Fruit fly (Drosophila melanogaster) whole organism, embryonic: Measurements from ENCODE around the gene Ir93a.

Experiments used
- Ada2b ChIP-seq: fragments of 200-800 bp; sonication (Bioruptor generic); IDR thresholded peaks from 2 replicates; pipeline ENCODE4 v1.3.6; 2022; ENCODE audit warnings: missing biosample characterization, missing genetic modification characterization
- Aef1 ChIP-seq: fragments of 200-800 bp; sonication (Bioruptor generic); IDR thresholded peaks from 3 replicates; pipeline ENCODE4 v1.3.6; 2022; ENCODE audit warnings: missing biosample characterization, missing genetic modification characterization
- Bdp1 ChIP-seq: fragments of 200-800 bp; sonication (Bioruptor generic); optimal IDR thresholded peaks from 3 replicates; lab custom pipeline; 2016; ENCODE audit warnings: missing biosample characterization, missing genetic modification characterization
- BtbVII ChIP-seq: fragments of 200-800 bp; sonication (Bioruptor generic); optimal IDR thresholded peaks from 3 replicates; lab custom pipeline; 2017; ENCODE audit warnings: missing biosample characterization, mild to moderate bottlenecking, missing genetic modification characterization
- CG10959 ChIP-seq: fragments of 200-800 bp; sonication (Bioruptor generic); IDR thresholded peaks from 2 replicates; pipeline ENCODE4 v1.3.6; 2022; ENCODE audit warnings: missing biosample characterization, missing genetic modification characterization
- CG11695 ChIP-seq: fragments of 200-800 bp; sonication (Bioruptor generic); IDR thresholded peaks from 3 replicates; pipeline ENCODE4 v1.3.6; 2022; ENCODE audit warnings: missing biosample characterization, missing genetic modification characterization
- CG12236 ChIP-seq: fragments of 200-800 bp; sonication (Bioruptor generic); optimal IDR thresholded peaks from 2 replicates; lab custom pipeline; 2016; ENCODE audit warnings: missing biosample characterization, missing genetic modification characterization
- CG12299 ChIP-seq: fragments of 200-800 bp; sonication (Bioruptor generic); optimal IDR thresholded peaks from 2 replicates; lab custom pipeline; 2018; ENCODE audit warnings: missing biosample characterization, mild to moderate bottlenecking, missing genetic modification characterization
- CG13894 ChIP-seq: fragments of 200-800 bp; sonication (Bioruptor generic); optimal IDR thresholded peaks from 3 replicates; lab custom pipeline; 2018; ENCODE audit warnings: missing biosample characterization, mild to moderate bottlenecking, missing genetic modification characterization, moderate library complexity
- CG15269 ChIP-seq: fragments of 200-800 bp; sonication (Bioruptor generic); optimal IDR thresholded peaks from 2 replicates; lab custom pipeline; 2018; ENCODE audit warnings: missing biosample characterization, mild to moderate bottlenecking, missing genetic modification characterization, moderate library complexity
- CG17802 ChIP-seq: fragments of 200-800 bp; sonication (Bioruptor generic); optimal IDR thresholded peaks from 2 replicates; lab custom pipeline; 2018; ENCODE audit warnings: missing biosample characterization, mild to moderate bottlenecking, missing genetic modification characterization, moderate library complexity
- CG2129 ChIP-seq: fragments of 200-800 bp; sonication (Bioruptor generic); IDR thresholded peaks from 2 replicates; pipeline ENCODE4 v1.3.6; 2022; ENCODE audit warnings: missing biosample characterization, missing genetic modification characterization; ENCODE audit not compliant: partially characterized antibody
- CG31441 ChIP-seq: fragments of 200-800 bp; sonication (Bioruptor generic); IDR thresholded peaks from 2 replicates; pipeline ENCODE4 v1.3.6; 2022; ENCODE audit warnings: missing biosample characterization, missing genetic modification characterization
- CG32767 ChIP-seq: fragments of 200-800 bp; sonication (Bioruptor generic); IDR thresholded peaks from 2 replicates; pipeline ENCODE4 v1.3.6; 2022; ENCODE audit warnings: missing biosample characterization, missing genetic modification characterization
- CG3838 ChIP-seq: fragments of 200-800 bp; sonication (Bioruptor generic); optimal IDR thresholded peaks from 3 replicates; lab custom pipeline; 2016; ENCODE audit warnings: missing biosample characterization, missing genetic modification characterization
- CG3847 ChIP-seq: fragments of 200-800 bp; sonication (Bioruptor generic); IDR thresholded peaks from 2 replicates; pipeline ENCODE4 v1.3.6; 2022; ENCODE audit warnings: missing biosample characterization, missing genetic modification characterization
- CG6813 ChIP-seq: fragments of 200-800 bp; sonication (Bioruptor generic); optimal IDR thresholded peaks from 2 replicates; lab custom pipeline; 2017; ENCODE audit warnings: missing biosample characterization, missing genetic modification characterization, mild to moderate bottlenecking, moderate library complexity, missing genetic modification reagents
- CG7786 ChIP-seq: fragments of 200-800 bp; sonication (Bioruptor generic); optimal IDR thresholded peaks from 2 replicates; lab custom pipeline; 2016; ENCODE audit warnings: missing biosample characterization, missing genetic modification characterization
- CG7839 ChIP-seq: fragments of 200-800 bp; sonication (Bioruptor generic); optimal IDR thresholded peaks from 3 replicates; lab custom pipeline; 2018; ENCODE audit warnings: missing biosample characterization, mild to moderate bottlenecking, missing genetic modification characterization, moderate library complexity
- CG7928 ChIP-seq: fragments of 200-800 bp; sonication (Bioruptor generic); optimal IDR thresholded peaks from 2 replicates; lab custom pipeline; 2017; ENCODE audit warnings: missing biosample characterization, mild to moderate bottlenecking, missing genetic modification characterization
- CG8388 ChIP-seq: fragments of 200-800 bp; sonication (Bioruptor generic); optimal IDR thresholded peaks from 2 replicates; lab custom pipeline; 2019; ENCODE audit warnings: missing biosample characterization, mild to moderate bottlenecking, missing genetic modification characterization, moderate library complexity
- CG9215 ChIP-seq: fragments of 200-800 bp; sonication (Bioruptor generic); IDR thresholded peaks from 2 replicates; pipeline ENCODE4 v1.3.6; 2022; ENCODE audit warnings: missing biosample characterization, missing genetic modification characterization
- CG9609 ChIP-seq: fragments of 200-800 bp; sonication (Bioruptor generic); optimal IDR thresholded peaks from 3 replicates; lab custom pipeline; 2016; ENCODE audit warnings: missing biosample characterization, missing genetic modification characterization
- CG9876 ChIP-seq: fragments of 200-800 bp; sonication (Bioruptor generic); optimal IDR thresholded peaks from 2 replicates; lab custom pipeline; 2016; ENCODE audit warnings: missing biosample characterization, missing genetic modification characterization
- Dll ChIP-seq: fragments of 200-800 bp; sonication (Bioruptor generic); IDR thresholded peaks from 4 replicates; pipeline ENCODE4 v1.3.6; 2022; ENCODE audit warnings: missing biosample characterization, missing genetic modification characterization; ENCODE audit not compliant: partially characterized antibody
- Gug ChIP-seq: fragments of 200-800 bp; sonication (Bioruptor generic); IDR thresholded peaks from 4 replicates; pipeline ENCODE4 v1.3.6; 2022; ENCODE audit warnings: missing biosample characterization, missing genetic modification characterization
- Lim3 ChIP-seq: fragments of 200-800 bp; sonication (Bioruptor generic); IDR thresholded peaks from 2 replicates; pipeline ENCODE4 v1.3.6; 2022; ENCODE audit warnings: missing biosample characterization, missing genetic modification characterization
- Mad ChIP-seq: fragments of 200-800 bp; sonication (Bioruptor generic); optimal IDR thresholded peaks from 2 replicates; lab custom pipeline; 2016; ENCODE audit warnings: missing biosample characterization, missing genetic modification characterization
- Nf-YA ChIP-seq: fragments of 200-800 bp; sonication (Bioruptor generic); IDR thresholded peaks from 2 replicates; pipeline ENCODE4 v1.3.6; 2022; ENCODE audit warnings: missing biosample characterization, missing genetic modification characterization
- Ptx1 ChIP-seq: fragments of 200-800 bp; sonication (Bioruptor generic); IDR thresholded peaks from 2 replicates; pipeline ENCODE4 v1.3.6; 2022; ENCODE audit warnings: missing biosample characterization, missing genetic modification characterization
- Spps ChIP-seq: fragments of 200-800 bp; sonication (Bioruptor generic); optimal IDR thresholded peaks from 2 replicates; lab custom pipeline; 2018; ENCODE audit warnings: missing biosample characterization, mild to moderate bottlenecking, missing genetic modification characterization
- abd-A ChIP-seq: fragments of 200-800 bp; sonication (Bioruptor generic); optimal IDR thresholded peaks from 3 replicates; lab custom pipeline; 2019; ENCODE audit warnings: missing biosample characterization, mild to moderate bottlenecking, missing genetic modification characterization, moderate library complexity
- br ChIP-seq: fragments of >200 bp; optimal IDR thresholded peaks from 2 replicates; lab custom pipeline; 2017
- cas ChIP-seq: fragments of 200-800 bp; sonication (Bioruptor generic); IDR thresholded peaks from 2 replicates; pipeline ENCODE4 v1.3.6; 2022; ENCODE audit warnings: missing biosample characterization, missing genetic modification characterization
- ci ChIP-seq: fragments of 200-800 bp; sonication (Bioruptor generic); IDR thresholded peaks from 3 replicates; pipeline ENCODE4 v1.3.6; 2022; ENCODE audit warnings: missing biosample characterization, missing genetic modification characterization
- ewg ChIP-seq: fragments of 200-800 bp; sonication (Bioruptor generic); optimal IDR thresholded peaks from 3 replicates; lab custom pipeline; 2017; ENCODE audit warnings: mild to moderate bottlenecking, missing biosample characterization, missing genetic modification reagents, missing genetic modification characterization
- ftz-f1 ChIP-seq: fragments of 200-800 bp; sonication (Bioruptor generic); optimal IDR thresholded peaks from 2 replicates; lab custom pipeline; 2016; ENCODE audit warnings: missing biosample characterization, missing genetic modification characterization
- fu2 ChIP-seq: fragments of 200-800 bp; sonication (Bioruptor generic); optimal IDR thresholded peaks from 2 replicates; lab custom pipeline; 2016; ENCODE audit warnings: missing biosample characterization, missing genetic modification characterization
- hbn ChIP-seq: fragments of 200-800 bp; sonication (Bioruptor generic); IDR thresholded peaks from 2 replicates; pipeline ENCODE4 v1.3.6; 2022; ENCODE audit warnings: missing biosample characterization, missing genetic modification characterization; ENCODE audit not compliant: partially characterized antibody
- org-1 ChIP-seq: fragments of 200-800 bp; sonication (Bioruptor generic); optimal IDR thresholded peaks from 2 replicates; lab custom pipeline; 2017; ENCODE audit warnings: missing biosample characterization, missing genetic modification characterization
- pho ChIP-seq: fragments of 200-800 bp; sonication (Bioruptor generic); optimal IDR thresholded peaks from 2 replicates; lab custom pipeline; 2016; ENCODE audit warnings: missing biosample characterization, missing genetic modification characterization
- sisA ChIP-seq: fragments of 200-800 bp; sonication (Bioruptor generic); IDR thresholded peaks from 2 replicates; pipeline ENCODE4 v1.3.6; 2022; ENCODE audit warnings: missing biosample characterization, missing genetic modification characterization
- stc ChIP-seq: fragments of 200-800 bp; sonication (Bioruptor generic); IDR thresholded peaks from 2 replicates; pipeline ENCODE4 v1.3.6; 2022; ENCODE audit warnings: missing biosample characterization, missing genetic modification characterization
- tll ChIP-seq, 2 experiments: fragments of 200-800 bp in 1 of 2; fragments of >200 bp in 1 of 2; sonication (Bioruptor generic) in 1 of 2; optimal IDR thresholded peaks; 2 replicates each; lab custom pipeline; 2017 to 2019; ENCODE audit warnings: missing biosample characterization in 2 of 2, missing genetic modification characterization in 2 of 2, mild to moderate bottlenecking in 1 of 2, moderate library complexity in 1 of 2
- trh ChIP-seq: fragments of 200-800 bp; sonication (Bioruptor generic); optimal IDR thresholded peaks from 2 replicates; lab custom pipeline; 2016; ENCODE audit warnings: missing biosample characterization, missing genetic modification characterization
- zf30C ChIP-seq: fragments of 200-800 bp; sonication (Bioruptor generic); optimal IDR thresholded peaks from 3 replicates; lab custom pipeline; 2018; ENCODE audit warnings: missing biosample characterization, mild to moderate bottlenecking, missing genetic modification characterization
- zfh1 ChIP-seq: fragments of 200-800 bp; sonication (Bioruptor generic); IDR thresholded peaks from 3 replicates; pipeline ENCODE4 v1.3.6; 2022; ENCODE audit warnings: missing biosample characterization, missing genetic modification characterization

The Ir93a gene

dm6 chr3R:20890505-20890904, 30.8 kb upstream of the Ir93a start (continued):
- TF ChIP-seq trh (no peak), CG12299 (tag; lab: Kevin White, UChicago) (no peak), ewg (GFP tag; lab: Kevin White, UChicago) (peak; percentile 67)

- TF ChIP-seq Bdp1 (GFP tag; lab: Kevin White, UChicago) (no peak), Spps (tag; lab: Kevin White, UChicago) (no peak), CG9609 (GFP tag; lab: Kevin White, UChicago) (no peak), CG3838 (no peak), hbn (GFP tag; lab: Robert Waterston, UW) (no peak), CG32767 (GFP tag; lab: Robert Waterston, UW) (no peak), CG7928 (GFP tag; lab: Kevin White, UChicago) (no peak), ftz-f1 (GFP tag; lab: Kevin White, UChicago) (no peak), org-1 (no peak), CG9876 (no peak), sisA (GFP tag; lab: Robert Waterston, UW) (no peak), CG2129 (GFP tag; lab: Robert Waterston, UW) (no peak), zf30C (no peak), br (lab: Kevin White, UChicago) (no peak), ci (GFP tag; lab: Robert Waterston, UW) (no peak), Nf-YA (no peak), tll (GFP tag; optimal IDR thresholded peaks at IDR 0.05; lab: Kevin White, UChicago) (no peak)
Measured at dm6 chr3R:20877436-20877835, 17.7 kb upstream of the Ir93a start, which contains the start of gene TotZ. Gene TotZ, plus strand, starts transcription at chr3R:20877736.

dm6 chr3R:20876680-20877079, 16.9 kb upstream of the Ir93a start:
- TF ChIP-seq pho (GFP tag; lab: Kevin White, UChicago) = no peak
- no peak for TF ChIP-seq Bdp1 (GFP tag; lab: Kevin White, UChicago)
- TF ChIP-seq abd-A (tag; lab: Kevin White, UChicago) = peak; percentile 52
- no peak for TF ChIP-seq Dll (GFP tag; lab: Robert Waterston, UW)
- TF ChIP-seq stc (GFP tag; lab: Robert Waterston, UW) = no peak
- TF ChIP-seq zfh1 (GFP tag; lab: Robert Waterston, UW) = no peak
- TF ChIP-seq BtbVII (GFP tag; lab: Kevin White, UChicago) = no peak
- no peak for TF ChIP-seq CG11695 (GFP tag; lab: Robert Waterston, UW)
- no peak for TF ChIP-seq CG6813 (GFP tag; lab: Kevin White, UChicago)
- peak; percentile 53 for TF ChIP-seq CG13894 (tag; lab: Kevin White, UChicago)

- TF ChIP-seq fu2 = no peak
- no peak for TF ChIP-seq CG7928 (GFP tag; lab: Kevin White, UChicago)
- no peak for TF ChIP-seq Ptx1 (GFP tag; lab: Robert Waterston, UW)
- no peak for TF ChIP-seq Aef1
- no peak for TF ChIP-seq CG31441 (GFP tag; lab: Robert Waterston, UW)
- TF ChIP-seq CG3847 = no peak
- TF ChIP-seq Bdp1 (GFP tag; lab: Kevin White, UChicago) = no peak
- TF ChIP-seq CG15269 (tag; lab: Kevin White, UChicago) = no peak
- no peak for TF ChIP-seq Ada2b (GFP tag; lab: Robert Waterston, UW)
- no peak for TF ChIP-seq CG10959 (GFP tag; lab: Robert Waterston, UW)
- TF ChIP-seq Lim3 = no peak
- no peak for TF ChIP-seq CG9215 (GFP tag; lab: Robert Waterston, UW)
- no peak for TF ChIP-seq cas (GFP tag; lab: Robert Waterston, UW)
- TF ChIP-seq Gug (GFP tag; lab: Robert Waterston, UW) = no peak
- no peak for TF ChIP-seq CG12236 (GFP tag; lab: Kevin White, UChicago)
- TF ChIP-seq CG17802 (tag; lab: Kevin White, UChicago) = no peak
- TF ChIP-seq CG7839 (tag; lab: Kevin White, UChicago) = no peak
- no peak for TF ChIP-seq CG8388 (GFP tag; lab: Kevin White, UChicago)
- no peak for TF ChIP-seq CG7786 (GFP tag; lab: Kevin White, UChicago)
- TF ChIP-seq Mad = no peak
- TF ChIP-seq, all 482 proteins: peak for 0
Measured at dm6 chr3R:20873638-20874037, 13.9 kb upstream of the Ir93a start, which contains the start of gene TotB. Gene TotB, plus strand, starts transcription at chr3R:20873938.
